Fruit fly (Drosophila melanogaster) whole organism, wandering third instar larva: ENCODE measurements around the gene CG10366.

Experiments used
- Abd-B ChIP-seq: fragments of >200 bp; optimal IDR thresholded peaks from 2 replicates; lab custom pipeline; 2017; ENCODE audit warnings: missing biosample characterization, missing genetic modification characterization
- CG32264 ChIP-seq: fragments of 200-800 bp; sonication (Bioruptor generic); optimal IDR thresholded peaks from 2 replicates; lab custom pipeline; 2016; ENCODE audit warnings: missing biosample characterization, missing genetic modification characterization
- CG9705 ChIP-seq: fragments of 200-800 bp; sonication (Bioruptor generic); optimal IDR thresholded peaks from 2 replicates; lab custom pipeline; 2018; ENCODE audit warnings: missing biosample characterization, mild to moderate bottlenecking, missing genetic modification characterization
- CrebA ChIP-seq: fragments of 200-800 bp; sonication (Bioruptor generic); optimal IDR thresholded peaks from 2 replicates; lab custom pipeline; 2016; ENCODE audit warnings: missing biosample characterization, mild to moderate bottlenecking, missing genetic modification characterization, borderline replicate concordance
- Dfd ChIP-seq: fragments of >200 bp; optimal IDR thresholded peaks from 2 replicates; lab custom pipeline; 2017; ENCODE audit warnings: missing biosample characterization, missing genetic modification characterization
- Dif ChIP-seq: fragments of 200-275, 200-300 bp; sonication (Bioruptor generic); optimal IDR thresholded peaks from 2 replicates; lab custom pipeline; 2018; ENCODE audit warnings: missing biosample characterization, missing genetic modification characterization; ENCODE audit not compliant: partially characterized antibody
- GATAd ChIP-seq: sonication (Bioruptor generic); optimal IDR thresholded peaks from 2 replicates; lab custom pipeline; 2016; ENCODE audit warnings: missing biosample characterization, missing genetic modification characterization
- HLH106 ChIP-seq: fragments of 200-800 bp; optimal IDR thresholded peaks from 3 replicates; lab custom pipeline; 2019; ENCODE audit warnings: missing biosample characterization, mild to moderate bottlenecking, missing genetic modification characterization, moderate library complexity
- Hnf4 ChIP-seq: fragments of 200-800 bp; sonication (Bioruptor generic); optimal IDR thresholded peaks from 2 replicates; lab custom pipeline; 2016; ENCODE audit warnings: missing biosample characterization, mild to moderate bottlenecking, missing genetic modification characterization
- Hr78 ChIP-seq: fragments of >200 bp; optimal IDR thresholded peaks from 2 replicates; lab custom pipeline; 2017; ENCODE audit warnings: missing biosample characterization, missing genetic modification characterization
- Hr83 ChIP-seq: fragments of 200-300 bp; sonication (Bioruptor generic); optimal IDR thresholded peaks from 2 replicates; lab custom pipeline; 2016; ENCODE audit warnings: missing biosample characterization, mild to moderate bottlenecking, missing genetic modification characterization, moderate library complexity; ENCODE audit not compliant: poor library complexity, severe bottlenecking
- Jra ChIP-seq: sonication (Bioruptor generic); optimal IDR thresholded peaks from 2 replicates; lab custom pipeline; 2016; ENCODE audit warnings: missing biosample characterization, missing genetic modification characterization
- Mio ChIP-seq: sonication (Bioruptor generic); optimal IDR thresholded peaks from 2 replicates; lab custom pipeline; 2016; ENCODE audit warnings: missing biosample characterization, missing genetic modification characterization
- Myc ChIP-seq: fragments of >200 bp; optimal IDR thresholded peaks from 2 replicates; lab custom pipeline; 2017
- N ChIP-seq: fragments of >200 bp; optimal IDR thresholded peaks from 2 replicates; lab custom pipeline; 2018; ENCODE audit warnings: missing biosample characterization, missing external identifiers, missing genetic modification characterization
- OdsH ChIP-seq: fragments of 200-800 bp; sonication (Bioruptor generic); optimal IDR thresholded peaks from 2 replicates; lab custom pipeline; 2016; ENCODE audit warnings: missing biosample characterization, mild to moderate bottlenecking, missing genetic modification characterization
- Rel ChIP-seq, 2 experiments: fragments of 200-800 bp; sonication (Bioruptor generic) in 1 of 2; optimal IDR thresholded peaks; 2 replicates in 1 of 2; 3 replicates in 1 of 2; lab custom pipeline; 2016 to 2019; ENCODE audit warnings: mild to moderate bottlenecking in 2 of 2, missing biosample characterization in 2 of 2, missing genetic modification characterization in 2 of 2, moderate library complexity in 1 of 2
- Sp1 ChIP-seq: fragments of 200-800 bp; sonication (Bioruptor generic); optimal IDR thresholded peaks from 3 replicates; lab custom pipeline; 2019; ENCODE audit warnings: missing biosample characterization, mild to moderate bottlenecking, missing genetic modification characterization, moderate library complexity
- Vsx2 ChIP-seq: fragments of 200-300, 225-300 bp; sonication (Bioruptor generic); optimal IDR thresholded peaks from 2 replicates; lab custom pipeline; 2018; ENCODE audit warnings: missing biosample characterization, missing genetic modification characterization; ENCODE audit not compliant: partially characterized antibody
- br ChIP-seq: fragments of 200-800 bp; sonication (Bioruptor generic); optimal IDR thresholded peaks from 2 replicates; lab custom pipeline; 2016; ENCODE audit warnings: missing biosample characterization, missing genetic modification characterization
- brk ChIP-seq: fragments of 200-800 bp; sonication (Bioruptor generic); optimal IDR thresholded peaks from 2 replicates; lab custom pipeline; 2016; ENCODE audit warnings: missing biosample characterization, mild to moderate bottlenecking, missing genetic modification characterization
- dl ChIP-seq, 2 experiments: fragments of 175-275, 200-275 bp in 1 of 2; fragments of 200-275 bp in 1 of 2; sonication (Bioruptor generic); optimal IDR thresholded peaks; lab custom pipeline; 2018; ENCODE audit warnings: mild to moderate bottlenecking in 2 of 2, missing biosample characterization in 2 of 2, missing genetic modification characterization in 2 of 2, moderate library complexity in 2 of 2; ENCODE audit not compliant: partially characterized antibody in 2 of 2, insufficient read depth in 1 of 2
- dmrt93B ChIP-seq: fragments of 200-800 bp; sonication (Bioruptor generic); optimal IDR thresholded peaks from 2 replicates; lab custom pipeline; 2018; ENCODE audit warnings: missing biosample characterization, mild to moderate bottlenecking, missing genetic modification characterization
- dsf ChIP-seq: sonication (Bioruptor generic); optimal IDR thresholded peaks from 2 replicates; lab custom pipeline; 2016; ENCODE audit warnings: missing biosample characterization, missing genetic modification characterization, borderline replicate concordance
- ey ChIP-seq: fragments of 200-800 bp; sonication (Bioruptor generic); optimal IDR thresholded peaks from 2 replicates; lab custom pipeline; 2016; ENCODE audit warnings: missing biosample characterization, missing genetic modification characterization
- foxo ChIP-seq, 2 experiments: fragments of 200-800 bp; sonication (Bioruptor generic); optimal IDR thresholded peaks; 2 replicates in 1 of 2; 3 replicates in 1 of 2; lab custom pipeline; 2016 to 2017; ENCODE audit warnings: missing biosample characterization in 2 of 2, missing genetic modification characterization in 2 of 2
- fru ChIP-seq: fragments of 200-800 bp; sonication (Bioruptor generic); optimal IDR thresholded peaks from 3 replicates; lab custom pipeline; 2016; ENCODE audit warnings: missing biosample characterization, mild to moderate bottlenecking, missing genetic modification characterization
- h ChIP-seq: fragments of 200-800 bp; sonication (Bioruptor generic); optimal IDR thresholded peaks from 3 replicates; lab custom pipeline; 2016; ENCODE audit warnings: missing biosample characterization, mild to moderate bottlenecking, missing genetic modification characterization
- jim ChIP-seq: fragments of 175-275, 200-325 bp; sonication (Bioruptor generic); optimal IDR thresholded peaks from 2 replicates; lab custom pipeline; 2016; ENCODE audit warnings: missing biosample characterization, mild to moderate bottlenecking, missing genetic modification characterization
- lola ChIP-seq: fragments of >200 bp; optimal IDR thresholded peaks from 2 replicates; lab custom pipeline; 2017; ENCODE audit warnings: missing biosample characterization, missing genetic modification characterization
- pan ChIP-seq: fragments of >200 bp; optimal IDR thresholded peaks from 2 replicates; lab custom pipeline; 2017
- psq ChIP-seq: fragments of 200-800 bp; sonication (Bioruptor generic); optimal IDR thresholded peaks from 3 replicates; lab custom pipeline; 2017; ENCODE audit warnings: missing biosample characterization, mild to moderate bottlenecking, missing genetic modification characterization, moderate library complexity
- rgr ChIP-seq: fragments of 200-800 bp; sonication (Bioruptor generic); optimal IDR thresholded peaks from 3 replicates; lab custom pipeline; 2016; ENCODE audit warnings: missing biosample characterization, mild to moderate bottlenecking, missing genetic modification characterization
- sage ChIP-seq: fragments of 200-800 bp; sonication (Bioruptor generic); optimal IDR thresholded peaks from 2 replicates; lab custom pipeline; 2016; ENCODE audit warnings: missing biosample characterization, mild to moderate bottlenecking, missing genetic modification characterization
- sv ChIP-seq: fragments of 200-800 bp; sonication (Bioruptor generic); optimal IDR thresholded peaks from 3 replicates; lab custom pipeline; 2016; ENCODE audit warnings: missing biosample characterization, missing genetic modification characterization
- tai ChIP-seq: sonication (Bioruptor generic); optimal IDR thresholded peaks from 2 replicates; lab custom pipeline; 2016; ENCODE audit warnings: missing biosample characterization, missing genetic modification characterization
- usp ChIP-seq: fragments of >200 bp; optimal IDR thresholded peaks from 2 replicates; lab custom pipeline; 2017; ENCODE audit warnings: missing biosample characterization, missing genetic modification characterization
- woc ChIP-seq: sonication (Bioruptor generic); optimal IDR thresholded peaks from 2 replicates; lab custom pipeline; 2016; ENCODE audit warnings: missing biosample characterization, mild to moderate bottlenecking, missing genetic modification characterization

Gene CG10366

DNA sequence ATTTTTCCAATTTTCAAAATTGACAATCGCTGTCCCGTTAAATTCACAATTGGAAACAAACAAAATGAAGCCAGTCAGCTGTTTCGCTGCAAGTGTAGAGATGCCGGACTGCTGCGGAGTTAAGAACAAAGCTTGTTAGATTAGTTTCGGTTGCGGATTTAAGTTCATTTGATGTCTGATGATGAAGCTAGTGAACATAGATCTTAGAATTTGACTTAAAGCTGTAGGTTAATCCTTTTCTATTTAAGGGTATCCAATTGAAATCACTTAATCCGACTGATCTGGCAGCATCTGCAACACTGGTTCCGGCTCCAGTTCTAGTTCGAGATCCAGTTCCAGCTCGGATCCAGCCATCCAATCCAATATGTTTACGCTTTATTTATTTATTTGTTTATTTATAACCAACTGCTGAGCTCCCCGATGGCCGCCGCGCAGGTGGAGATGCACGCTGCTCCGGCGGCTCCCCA, at the start of gene CG10366, which contains the start of gene PCNA2:
TSS of gene CG10366 (plus strand) at position 310 of the 467 bp plus-strand sequence.
TSS of gene PCNA2 (minus strand) at position 65 of the 467 bp plus-strand sequence.
- TF ChIP-seq usp (GFP tag; lab: Kevin White, UChicago) = no peak
- no peak for TF ChIP-seq dmrt93B (GFP tag; lab: Kevin White, UChicago)
- TF ChIP-seq rgr (GFP tag; lab: Kevin White, UChicago) = peak; percentile 78
- no peak for TF ChIP-seq tai (GFP tag; lab: Kevin White, UChicago)
- no peak for TF ChIP-seq dl (GFP tag; optimal IDR thresholded peaks at IDR 0.05; lab: Kevin White, UChicago; ENCODE audit: insufficient read depth in 1 of 2, partially characterized antibody in 2 of 2)
- no peak for TF ChIP-seq Dfd (GFP tag; lab: Kevin White, UChicago)
- TF ChIP-seq brk = no peak
- peak; percentile 68 for TF ChIP-seq br (GFP tag; lab: Kevin White, UChicago)
- TF ChIP-seq N (GFP tag; lab: Kevin White, UChicago) = no peak
- TF ChIP-seq woc = peak; percentile 13
- no peak for TF ChIP-seq CrebA (GFP tag; lab: Kevin White, UChicago)
- TF ChIP-seq HLH106 (tag; lab: Kevin White, UChicago) = peak; percentile 79
- peak; percentile 64 for TF ChIP-seq fru (GFP tag; lab: Kevin White, UChicago)
- peak; percentile 46 for TF ChIP-seq sv (GFP tag; lab: Kevin White, UChicago)
- no peak for TF ChIP-seq pan (lab: Kevin White, UChicago)
- peak; percentile 69 for TF ChIP-seq OdsH (GFP tag; lab: Kevin White, UChicago)
- no peak for TF ChIP-seq Hnf4 (GFP tag; lab: Kevin White, UChicago)
- TF ChIP-seq CG32264 (GFP tag; lab: Kevin White, UChicago) = no peak
- TF ChIP-seq Sp1 (GFP tag; lab: Kevin White, UChicago) = peak; percentile 66
- peak; percentile 47 for TF ChIP-seq psq (GFP tag; lab: Kevin White, UChicago)
- TF ChIP-seq foxo (GFP tag; optimal IDR thresholded peaks at IDR 0.05; lab: Kevin White, UChicago) = peak in 1 of 2 experiments; percentile 84
- TF ChIP-seq h (GFP tag; lab: Kevin White, UChicago) = peak; percentile 76
- TF ChIP-seq Dif = no peak
- no peak for TF ChIP-seq lola (GFP tag; lab: Kevin White, UChicago)
- TF ChIP-seq Vsx2 = no peak
- TF ChIP-seq GATAd (GFP tag; lab: Kevin White, UChicago) = no peak
- TF ChIP-seq Rel (GFP tag; optimal IDR thresholded peaks at IDR 0.05; lab: Kevin White, UChicago) = no peak
- peak; percentile 73 for TF ChIP-seq Rel (tag; optimal IDR thresholded peaks at IDR 0.05; lab: Kevin White, UChicago)
- no peak for TF ChIP-seq Hr78 (GFP tag; lab: Kevin White, UChicago)
- no peak for TF ChIP-seq dsf (GFP tag; lab: Kevin White, UChicago)
- TF ChIP-seq Abd-B (GFP tag; lab: Kevin White, UChicago) = no peak
- no peak for TF ChIP-seq Hr83 (GFP tag; lab: Kevin White, UChicago)
- TF ChIP-seq Myc (lab: Kevin White, UChicago) = peak; percentile 63
- peak; percentile 35 for TF ChIP-seq jim (GFP tag; lab: Kevin White, UChicago)
- TF ChIP-seq sage (GFP tag; lab: Kevin White, UChicago) = no peak
- TF ChIP-seq Jra (GFP tag; lab: Kevin White, UChicago) = peak; percentile 49
- no peak for TF ChIP-seq Mio
- TF ChIP-seq CG9705 (GFP tag; lab: Kevin White, UChicago) = peak; percentile 72
- TF ChIP-seq ey = peak; percentile 80
- TF ChIP-seq, all 38 proteins: peak for 17

DNA sequence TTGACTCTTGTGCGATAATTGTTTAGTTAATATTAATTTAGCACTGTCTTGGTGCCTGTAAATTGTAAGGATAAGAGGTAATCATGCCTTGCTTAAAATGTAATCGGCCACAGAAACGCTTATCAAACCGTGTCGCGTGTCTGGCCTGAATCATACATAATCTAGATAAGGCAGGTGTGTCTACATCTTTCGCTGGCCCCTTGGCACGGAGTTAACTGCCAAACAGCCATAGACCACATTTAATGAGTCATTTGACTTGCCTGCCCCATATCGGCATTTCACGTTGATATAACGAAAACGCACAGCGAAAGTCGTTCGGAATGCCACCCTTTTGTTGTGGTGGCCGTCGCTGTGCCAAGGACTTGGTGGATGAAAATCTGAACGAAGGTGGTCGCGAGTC, 48.8 kb upstream of the CG10366 start, which contains the start of gene CG31697:
TSS of gene CG31697 (plus strand) at position 215 of the 400 bp plus-strand sequence.
- TF ChIP-seq brk (no peak), woc (no peak), fru (GFP tag; lab: Kevin White, UChicago) (no peak), h (GFP tag; lab: Kevin White, UChicago) (peak; percentile 86)
